Fruit fly (Drosophila melanogaster) whole organism: ENCODE data around the gene barr.

ENCODE experiments used
- CG8478 ChIP-seq: fragments of >200 bp; optimal IDR thresholded peaks from 2 replicates; lab custom pipeline; 2018; ENCODE audit warnings: inconsistent platforms
- Dll ChIP-seq: fragments of >200 bp; optimal IDR thresholded peaks from 2 replicates; lab custom pipeline; 2017
- EcR ChIP-seq, 2 experiments: fragments of >200 bp; optimal IDR thresholded peaks; 2 replicates each; lab custom pipeline; 2017; ENCODE audit warnings: missing biosample characterization in 2 of 2, missing genetic modification characterization in 2 of 2, missing genetic modification reagents in 2 of 2
- pan ChIP-seq: fragments of >200 bp; optimal IDR thresholded peaks from 2 replicates; lab custom pipeline; 2017
- psq ChIP-seq: fragments of >200 bp; optimal IDR thresholded peaks from 2 replicates; lab custom pipeline; 2017
- usp ChIP-seq: fragments of >200 bp; optimal IDR thresholded peaks from 2 replicates; lab custom pipeline; 2017; ENCODE audit warnings: missing biosample characterization, missing genetic modification characterization, mixed read lengths

barr gene

dm6 chr2L:20069158-20070016, 8.2 kb upstream of the barr start:
- no peak for TF ChIP-seq Dll (lab: Kevin White, UChicago)

DNA sequence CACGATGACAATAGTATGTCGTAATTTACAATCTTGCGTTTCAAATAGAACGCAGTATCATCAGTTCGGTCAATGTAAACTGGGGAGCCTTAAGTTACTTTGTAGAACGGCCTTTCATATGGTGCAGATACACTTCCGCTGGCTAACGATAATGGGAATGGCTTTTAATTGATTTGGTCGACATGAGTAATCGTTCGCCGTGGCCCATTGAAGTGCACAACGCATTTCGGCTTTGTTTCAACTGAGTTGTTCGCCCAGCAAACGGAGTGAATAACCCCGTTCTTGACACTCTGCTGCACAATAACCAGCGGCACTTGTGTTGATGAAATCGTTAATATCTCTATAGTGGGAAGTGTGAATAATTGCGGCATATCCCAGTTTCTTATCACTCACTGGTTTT, 6.8 kb upstream of the barr start:
- no peak for TF ChIP-seq Dll (lab: Kevin White, UChicago)
- TF ChIP-seq pan (lab: Kevin White, UChicago): no peak
- TF ChIP-seq CG8478 (lab: Kevin White, UChicago): no peak
- no peak for TF ChIP-seq EcR (GFP tag; optimal IDR thresholded peaks at IDR 0.05; lab: Kevin White, UChicago)
- TF ChIP-seq usp (GFP tag; lab: Kevin White, UChicago): no peak
- no peak for TF ChIP-seq psq (lab: Kevin White, UChicago)

DNA sequence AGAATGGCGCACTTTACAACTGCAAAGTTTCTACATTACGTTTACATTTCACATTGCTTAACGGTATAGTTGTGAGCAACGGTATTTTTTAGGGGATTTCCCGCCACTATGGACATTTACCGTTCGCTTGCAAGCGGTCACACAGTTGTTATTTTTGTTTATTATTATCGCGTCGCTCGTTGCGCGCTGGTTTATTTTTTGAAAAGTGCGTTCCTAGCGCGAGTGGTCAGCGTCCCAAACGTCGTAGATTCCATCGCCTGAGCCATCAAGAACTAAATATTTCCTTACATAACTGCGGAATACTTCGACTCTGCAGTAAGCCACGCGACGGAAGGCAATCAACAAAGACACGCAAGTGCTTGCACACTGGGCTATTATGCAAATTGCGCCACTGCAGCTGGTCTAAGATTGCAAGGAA, 5.1 kb upstream of the barr start, which contains the start of gene bwa:
TSS of gene bwa (plus strand) at position 159 of the 418 bp plus-strand sequence.
- no peak for TF ChIP-seq psq (lab: Kevin White, UChicago)
- no peak for TF ChIP-seq CG8478 (lab: Kevin White, UChicago)
- TF ChIP-seq Dll (lab: Kevin White, UChicago): no peak
- no peak for TF ChIP-seq EcR (GFP tag; optimal IDR thresholded peaks at IDR 0.05; lab: Kevin White, UChicago)
- TF ChIP-seq pan (lab: Kevin White, UChicago): no peak
- no peak for TF ChIP-seq usp (GFP tag; lab: Kevin White, UChicago)

DNA sequence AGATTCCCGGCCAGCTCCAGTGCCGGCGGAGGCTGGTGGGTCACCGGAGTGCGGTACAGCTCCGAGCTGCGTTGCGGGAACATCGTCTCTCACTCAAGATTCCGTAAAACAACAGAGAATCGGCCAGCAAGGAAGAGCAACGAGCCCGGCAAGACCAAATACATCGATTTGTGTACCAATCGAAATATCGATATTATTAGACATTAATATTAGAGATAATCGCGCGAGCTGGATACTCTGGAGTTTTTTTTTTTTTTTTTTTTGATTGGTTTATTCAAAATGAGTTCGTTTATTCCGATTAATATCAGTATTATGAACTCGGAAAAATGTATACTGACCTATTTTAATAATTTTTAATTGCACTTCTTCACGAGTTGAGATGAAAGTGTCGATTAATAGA, 4.3 kb upstream of the barr start, which contains the start of gene vls:
TSS of gene vls (minus strand) at position 164 of the 400 bp plus-strand sequence.
- TF ChIP-seq psq (lab: Kevin White, UChicago) (no peak), pan (lab: Kevin White, UChicago) (no peak), CG8478 (lab: Kevin White, UChicago) (no peak), EcR (GFP tag; optimal IDR thresholded peaks at IDR 0.05; lab: Kevin White, UChicago) (no peak), Dll (lab: Kevin White, UChicago) (no peak), usp (GFP tag; lab: Kevin White, UChicago) (no peak)

dm6 chr2L:20057391-20057790, 3.8 kb downstream of the barr start:
- TF ChIP-seq CG8478 (lab: Kevin White, UChicago): no peak

DNA sequence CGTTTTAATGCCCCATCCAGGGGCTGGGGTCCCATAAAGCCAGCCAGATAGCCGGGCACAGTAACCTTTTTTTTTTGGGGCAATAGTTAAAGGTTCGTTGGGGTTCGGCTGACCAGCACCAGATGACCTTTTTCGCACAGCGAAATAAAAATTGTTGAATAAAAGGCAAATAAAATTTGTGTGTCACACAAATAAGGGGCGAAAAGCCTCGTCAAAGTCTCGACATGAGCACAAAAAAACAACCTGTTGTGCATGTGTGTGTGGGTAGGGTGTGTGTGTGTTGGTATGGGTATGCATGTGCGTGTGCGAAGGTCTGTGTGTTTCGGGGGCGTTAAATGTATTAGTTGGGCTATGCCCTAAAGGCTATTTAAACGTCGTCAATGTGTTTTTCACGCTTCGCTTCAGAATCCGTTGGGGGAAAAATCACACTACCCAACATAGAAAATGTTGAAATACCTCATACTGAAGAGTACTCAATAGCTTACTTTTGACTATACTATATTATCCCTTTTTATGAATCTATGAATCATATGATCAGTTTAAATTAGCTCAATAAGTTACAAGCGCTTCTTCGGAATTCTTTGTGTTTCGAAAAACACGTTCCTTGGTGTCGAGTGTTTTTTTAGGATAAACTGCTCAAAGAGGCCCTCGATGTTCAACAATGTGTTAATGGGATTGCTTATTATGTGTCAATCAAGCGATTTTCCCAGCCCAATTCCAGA, 9.8 kb downstream of the barr start:
- no peak for TF ChIP-seq EcR (GFP tag; optimal IDR thresholded peaks at IDR 0.05; lab: Kevin White, UChicago)
- TF ChIP-seq CG8478 (lab: Kevin White, UChicago): no peak
- TF ChIP-seq usp (GFP tag; lab: Kevin White, UChicago): no peak
- no peak for TF ChIP-seq psq (lab: Kevin White, UChicago)
- TF ChIP-seq Dll (lab: Kevin White, UChicago): no peak
- no peak for TF ChIP-seq pan (lab: Kevin White, UChicago)

DNA sequence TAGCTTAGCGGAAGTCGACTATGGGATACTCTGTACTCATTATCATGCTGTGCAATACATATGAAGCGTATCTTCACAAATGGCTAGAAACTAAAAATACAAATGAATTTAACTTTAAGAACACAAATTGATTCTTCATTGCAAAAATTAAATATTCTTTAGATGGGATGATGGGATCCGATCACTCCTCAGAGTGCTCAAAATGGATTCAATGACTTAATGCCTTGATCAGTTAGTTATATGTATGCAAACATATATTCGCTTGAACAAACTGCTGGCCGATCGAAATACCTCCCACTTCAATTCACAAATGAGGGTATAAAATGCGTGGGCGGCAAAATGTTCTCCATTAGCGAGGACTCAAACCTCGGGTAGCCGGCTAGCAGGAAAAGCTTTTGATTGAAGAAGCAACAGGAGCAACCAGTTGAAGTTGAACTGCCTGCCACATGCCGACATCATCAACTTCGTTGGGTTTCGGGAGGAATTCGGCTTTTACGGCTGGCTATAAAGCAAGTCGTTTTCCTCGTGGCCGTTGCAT, 33.7 kb downstream of the barr start, which contains the start of gene sNPF:
TSS of gene sNPF (plus strand) at position 534 of the 538 bp plus-strand sequence.
- no peak for TF ChIP-seq usp (GFP tag; lab: Kevin White, UChicago)
- no peak for TF ChIP-seq CG8478 (lab: Kevin White, UChicago)
- peak; percentile 27 for TF ChIP-seq pan (lab: Kevin White, UChicago)
- TF ChIP-seq EcR (GFP tag; optimal IDR thresholded peaks at IDR 0.05; lab: Kevin White, UChicago): no peak
- TF ChIP-seq Dll (lab: Kevin White, UChicago): no peak
- TF ChIP-seq psq (lab: Kevin White, UChicago): no peak

DNA sequence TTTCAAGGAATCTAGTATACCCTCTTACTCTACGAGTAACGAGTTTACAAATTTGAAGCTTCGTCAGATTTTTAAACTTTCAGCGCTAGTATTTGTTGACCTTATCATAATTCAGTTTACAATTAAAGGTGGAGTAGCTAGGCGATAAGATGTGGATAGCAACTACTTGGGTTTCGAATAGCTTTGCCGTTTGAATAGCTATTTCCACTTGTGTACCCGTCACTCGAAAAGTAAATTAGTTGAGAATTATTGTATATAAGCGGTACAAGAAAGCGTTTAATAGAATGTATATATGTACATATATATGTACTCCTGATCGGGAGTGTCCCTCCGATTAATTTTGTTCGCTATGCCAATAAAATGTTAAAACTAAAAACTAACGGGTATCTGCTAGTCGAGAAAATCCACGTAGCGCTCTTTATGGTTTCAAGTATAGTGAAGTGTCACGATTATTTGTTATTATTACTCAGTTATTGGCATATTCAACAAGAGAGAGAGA, 34.8 kb downstream of the barr start:
- TF ChIP-seq usp (GFP tag; lab: Kevin White, UChicago): no peak
- TF ChIP-seq Dll (lab: Kevin White, UChicago): no peak
- TF ChIP-seq EcR (GFP tag; optimal IDR thresholded peaks at IDR 0.05; lab: Kevin White, UChicago): no peak
- no peak for TF ChIP-seq pan (lab: Kevin White, UChicago)
- TF ChIP-seq CG8478 (lab: Kevin White, UChicago): no peak
- TF ChIP-seq psq (lab: Kevin White, UChicago): no peak

DNA sequence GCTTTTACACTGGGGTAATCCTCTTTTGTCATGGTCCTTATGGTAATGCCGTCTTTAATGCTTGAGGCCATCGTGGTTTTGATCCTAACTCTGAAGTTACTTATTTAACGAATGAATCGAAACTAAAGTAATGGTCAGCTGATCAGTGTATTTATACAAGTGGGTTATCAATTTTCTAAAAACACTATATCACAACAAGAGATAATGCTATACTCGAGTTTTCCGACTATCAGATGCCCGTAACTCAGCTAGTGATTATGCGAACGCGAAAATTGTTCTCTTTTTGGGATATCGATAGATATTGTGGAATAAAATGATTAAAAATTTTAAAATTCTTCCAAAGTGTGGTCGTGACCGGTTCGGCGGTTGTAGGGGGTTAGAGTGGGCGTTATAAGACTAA, 35.5 kb downstream of the barr start, which contains the start of gene AANATL3:
TSS of gene AANATL3 (minus strand) at position 101 of the 400 bp plus-strand sequence.
- no peak for TF ChIP-seq pan (lab: Kevin White, UChicago)
- no peak for TF ChIP-seq EcR (GFP tag; optimal IDR thresholded peaks at IDR 0.05; lab: Kevin White, UChicago)
- TF ChIP-seq CG8478 (lab: Kevin White, UChicago): no peak
- TF ChIP-seq psq (lab: Kevin White, UChicago): no peak
- TF ChIP-seq Dll (lab: Kevin White, UChicago): no peak
- no peak for TF ChIP-seq usp (GFP tag; lab: Kevin White, UChicago)

DNA sequence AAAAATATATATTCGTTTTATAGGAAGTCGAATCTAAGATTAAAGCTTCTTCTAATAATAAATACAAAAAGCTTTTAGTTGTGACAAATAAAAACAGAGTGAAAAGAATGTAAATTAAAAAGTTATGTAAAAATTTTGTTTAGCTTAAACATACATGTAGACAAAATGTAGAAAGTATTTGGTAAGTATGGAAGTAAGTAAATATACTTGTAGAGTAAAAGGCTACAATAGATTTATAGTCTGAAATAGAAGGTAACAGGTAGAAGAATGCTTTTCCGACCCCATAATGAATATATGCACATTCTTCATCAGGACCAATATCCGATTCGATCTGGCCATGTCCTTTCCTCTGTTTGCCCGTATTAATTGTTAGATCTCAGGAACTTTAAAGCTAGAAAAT, 36.8 kb downstream of the barr start:
- no peak for TF ChIP-seq pan (lab: Kevin White, UChicago)

DNA sequence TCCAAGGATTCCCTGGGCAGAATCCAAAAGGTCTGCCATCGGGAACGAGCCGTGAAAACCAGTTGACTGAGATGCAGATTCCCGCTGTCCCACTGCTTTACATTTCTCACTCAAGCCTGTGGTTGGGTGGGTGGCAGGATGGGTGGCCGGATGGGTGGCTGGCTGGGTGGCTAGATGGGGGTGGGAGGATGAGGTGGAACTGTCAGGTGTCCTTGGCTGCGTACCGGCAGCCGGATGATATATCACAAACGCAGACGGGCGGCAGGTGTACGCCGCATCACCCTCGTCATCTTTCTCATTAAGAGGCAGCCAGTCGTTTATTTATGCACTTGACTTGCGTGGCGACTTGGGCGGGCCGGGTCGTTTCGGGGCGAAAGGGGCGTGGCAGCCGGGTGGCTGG, 41.1 kb downstream of the barr start:
- TF ChIP-seq pan (lab: Kevin White, UChicago) (no peak), psq (lab: Kevin White, UChicago) (no peak), EcR (GFP tag; optimal IDR thresholded peaks at IDR 0.05; lab: Kevin White, UChicago) (no peak)
